Worm (Caenorhabditis elegans): Measurements from ENCODE around the gene otpl-4.
"Not testable (repeated sequence)": the region's sequence is repeated elsewhere in the genome, so short reads cannot be mapped to it uniquely, and the experiment has no call there.

The otpl-4 gene

DNA sequence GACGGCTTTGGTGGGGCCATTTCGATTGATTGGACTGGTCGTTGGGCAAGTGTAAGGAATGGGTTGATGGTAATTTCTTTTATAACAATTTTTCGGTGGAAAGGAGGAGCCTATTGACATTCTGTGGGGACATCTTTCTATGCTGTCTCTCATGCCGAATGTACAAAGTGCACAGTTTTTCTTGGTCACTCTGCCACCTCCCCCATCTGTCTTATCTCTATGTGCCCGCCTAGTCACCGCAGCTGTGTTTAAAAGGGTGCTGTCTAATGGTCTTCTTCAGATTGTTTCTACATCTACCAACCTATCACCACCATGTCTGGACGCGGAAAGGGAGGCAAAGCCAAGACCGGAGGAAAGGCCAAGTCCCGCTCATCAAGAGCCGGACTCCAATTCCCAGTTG, 4.1 kb upstream of the otpl-4 start, which contains the start of the genes his-8 and his-7:
TSS of gene his-8 (minus strand) at position 20 of the 400 bp plus-strand sequence.
TSS of gene his-7 (plus strand) at position 313 of the 400 bp plus-strand sequence.
- not testable (repeated sequence) for TF ChIP-seq nhr-12, nhr-237, nhr-21 (tag; optimal IDR thresholded peaks at IDR 0.05)

DNA sequence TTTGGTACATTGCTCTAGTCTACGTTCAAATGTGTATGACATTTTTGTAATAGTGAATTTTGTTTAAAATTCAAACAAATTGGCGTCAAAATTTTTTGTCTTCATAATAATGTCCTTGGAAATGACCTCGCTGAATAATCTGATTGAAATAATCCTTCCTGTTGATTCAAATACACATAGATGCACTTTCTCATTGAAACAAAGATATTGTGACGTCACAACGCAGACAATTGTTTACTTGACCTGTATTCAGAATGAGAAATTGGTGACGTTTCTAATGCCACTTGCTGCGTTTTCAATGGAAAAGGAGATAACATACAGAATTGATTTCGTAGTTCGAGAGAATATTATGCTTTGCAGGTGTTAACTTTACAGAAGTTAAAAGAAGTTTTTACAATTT, 3.2 kb upstream of the otpl-4 start:
- TF ChIP-seq unc-62 (GFP tag; optimal IDR thresholded peaks at IDR 0.05) (no peak), fos-1 (tag; optimal IDR thresholded peaks at IDR 0.05) (no peak), nhr-10 (tag; optimal IDR thresholded peaks at IDR 0.05) (no peak), mab-5 (tag; optimal IDR thresholded peaks at IDR 0.05) (no peak), snpc-4 (tag; optimal IDR thresholded peaks at IDR 0.05) (no peak), nhr-129 (tag; optimal IDR thresholded peaks at IDR 0.05) (no peak), crh-2 (tag; optimal IDR thresholded peaks at IDR 0.05) (no peak), sem-4 (tag; optimal IDR thresholded peaks at IDR 0.05) (no peak), sma-9 (GFP tag; optimal IDR thresholded peaks at IDR 0.05) (no peak), sma-9 (tag; optimal IDR thresholded peaks at IDR 0.05) (no peak), nhr-12 (tag; optimal IDR thresholded peaks at IDR 0.05) (no peak), nhr-6 (tag; optimal IDR thresholded peaks at IDR 0.05) (no peak), elt-1 (tag; optimal IDR thresholded peaks at IDR 0.05) (no peak), R02D3.7 (tag; optimal IDR thresholded peaks at IDR 0.05) (no peak), lin-13 (GFP tag; optimal IDR thresholded peaks at IDR 0.05) (no peak), unc-55 (GFP tag; optimal IDR thresholded peaks at IDR 0.05) (no peak), C34F6.9 (tag; optimal IDR thresholded peaks at IDR 0.05) (no peak), elt-3 (tag; optimal IDR thresholded peaks at IDR 0.05) (no peak), nhr-23 (tag; optimal IDR thresholded peaks at IDR 0.05) (no peak), F13H6.1 (tag; optimal IDR thresholded peaks at IDR 0.05) (no peak)

DNA sequence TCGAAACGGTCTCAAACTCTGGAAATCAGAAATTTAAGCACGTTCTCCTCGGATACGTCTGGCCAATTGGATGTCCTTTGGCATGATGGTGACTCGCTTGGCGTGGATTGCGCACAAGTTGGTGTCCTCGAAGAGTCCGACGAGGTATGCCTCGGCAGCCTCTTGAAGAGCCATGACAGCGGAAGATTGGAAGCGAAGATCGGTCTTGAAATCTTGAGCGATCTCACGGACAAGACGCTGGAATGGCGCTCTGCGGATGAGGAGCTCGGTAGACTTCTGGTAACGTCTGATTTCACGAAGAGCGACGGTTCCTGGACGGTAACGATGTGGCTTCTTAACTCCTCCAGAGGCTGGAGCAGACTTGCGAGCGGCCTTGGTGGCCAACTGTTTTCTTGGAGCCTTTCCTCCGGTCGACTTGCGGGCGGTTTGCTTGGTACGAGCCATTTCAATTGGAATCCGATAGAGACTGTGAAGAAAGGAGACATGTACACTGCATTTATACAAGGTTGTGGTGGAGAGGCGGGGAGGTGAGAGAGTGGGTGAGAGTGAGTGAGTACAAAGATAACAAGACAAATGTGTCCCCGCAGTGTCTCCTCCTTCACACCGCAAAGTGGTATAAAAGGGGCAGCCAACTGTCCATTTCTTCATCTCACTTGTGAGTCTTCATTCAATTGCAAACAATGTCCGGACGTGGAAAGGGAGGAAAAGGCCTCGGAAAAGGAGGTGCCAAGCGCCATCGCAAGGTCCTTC, 2.4 kb upstream of the otpl-4 start, which contains the start of the genes his-6 and his-5:
TSS of gene his-6 (minus strand) at position 444 of the 750 bp plus-strand sequence.
TSS of gene his-5 (plus strand) at position 681 of the 750 bp plus-strand sequence.
- TF ChIP-seq F13H6.1 (tag; optimal IDR thresholded peaks at IDR 0.05) (peak; percentile 4), ceh-16 (tag; optimal IDR thresholded peaks at IDR 0.05) (peak; percentile 40), sma-9 (GFP tag; optimal IDR thresholded peaks at IDR 0.05) (peak; percentile 26)
- not testable (repeated sequence) for TF ChIP-seq sma-9 (tag; optimal IDR thresholded peaks at IDR 0.05)

DNA sequence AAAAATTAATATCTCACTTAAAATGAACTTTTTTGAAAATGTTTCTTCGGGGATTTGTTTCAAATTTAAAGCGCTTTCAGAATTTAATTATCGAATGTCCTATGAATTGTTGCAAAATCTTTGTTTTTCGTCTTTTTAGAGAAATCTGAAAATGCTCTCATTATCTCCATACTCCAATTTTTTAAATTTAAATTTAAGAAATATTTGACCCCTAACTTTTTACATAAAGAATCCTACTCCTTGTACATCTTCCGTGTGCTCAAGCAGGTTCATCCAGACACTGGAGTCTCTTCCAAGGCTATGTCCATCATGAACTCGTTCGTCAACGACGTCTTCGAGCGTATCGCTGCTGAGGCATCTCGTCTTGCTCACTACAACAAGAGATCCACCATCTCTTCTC, 918 bp upstream of the otpl-4 start, which contains the start of gene his-39:
TSS of gene his-39 (plus strand) at position 301 of the 400 bp plus-strand sequence.
- TF ChIP-seq C34F6.9 (tag; optimal IDR thresholded peaks at IDR 0.05): no peak
- TF ChIP-seq unc-62 (GFP tag; optimal IDR thresholded peaks at IDR 0.05): no peak

DNA sequence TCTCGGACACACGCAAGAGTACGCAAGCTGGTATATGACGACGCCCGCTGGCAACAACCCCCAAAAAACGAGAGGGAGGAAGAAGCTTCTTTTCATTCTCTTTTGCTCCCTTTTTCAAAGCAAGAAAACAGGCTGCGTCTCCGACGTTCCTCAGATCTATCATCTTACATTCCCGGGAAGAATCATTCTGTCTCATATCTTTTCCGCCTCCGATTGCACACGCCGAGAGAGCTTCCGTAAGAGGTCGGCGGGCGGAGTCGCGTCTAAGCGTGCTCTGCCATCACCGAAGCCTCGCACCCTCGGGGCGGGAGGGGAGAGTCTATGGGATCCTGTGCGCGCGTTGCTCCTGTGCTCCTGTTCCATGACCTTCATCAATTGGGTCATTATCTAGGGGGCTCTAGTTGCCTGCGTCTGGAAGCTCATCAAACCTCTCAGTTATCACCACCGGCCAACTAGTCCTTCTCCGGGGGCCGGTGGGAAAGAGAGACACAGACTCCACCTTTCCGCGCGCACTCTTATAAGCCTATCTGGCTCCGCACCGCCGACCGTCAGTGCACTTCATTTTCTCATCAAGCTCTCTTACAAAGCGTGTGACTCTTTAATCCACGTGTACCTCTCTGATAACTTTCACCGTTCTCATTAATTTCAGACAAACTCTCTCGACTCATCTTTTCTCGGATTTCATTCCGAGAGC, 8.5 kb downstream of the otpl-4 start, which contains the start of the genes slc-17.8 and asns-1:
TSS of gene slc-17.8 (minus strand) at position 51 of the 694 bp plus-strand sequence.
TSS of gene asns-1 (plus strand) at position 644 of the 694 bp plus-strand sequence.
- TF ChIP-seq Y55F3AM.14 (GFP tag; optimal IDR thresholded peaks at IDR 0.05) (no peak), nhr-237 (tag; optimal IDR thresholded peaks at IDR 0.05) (no peak), nhr-21 (tag; optimal IDR thresholded peaks at IDR 0.05) (no peak), skn-1 (tag; optimal IDR thresholded peaks at IDR 0.05) (no peak), ztf-11 (tag; optimal IDR thresholded peaks at IDR 0.05) (no peak), ceh-82 (tag; optimal IDR thresholded peaks at IDR 0.05) (no peak), aly-2 (tag; optimal IDR thresholded peaks at IDR 0.05) (no peak), lin-39 (tag; optimal IDR thresholded peaks at IDR 0.05) (no peak), peb-1 (tag; optimal IDR thresholded peaks at IDR 0.05) (no peak)

DNA sequence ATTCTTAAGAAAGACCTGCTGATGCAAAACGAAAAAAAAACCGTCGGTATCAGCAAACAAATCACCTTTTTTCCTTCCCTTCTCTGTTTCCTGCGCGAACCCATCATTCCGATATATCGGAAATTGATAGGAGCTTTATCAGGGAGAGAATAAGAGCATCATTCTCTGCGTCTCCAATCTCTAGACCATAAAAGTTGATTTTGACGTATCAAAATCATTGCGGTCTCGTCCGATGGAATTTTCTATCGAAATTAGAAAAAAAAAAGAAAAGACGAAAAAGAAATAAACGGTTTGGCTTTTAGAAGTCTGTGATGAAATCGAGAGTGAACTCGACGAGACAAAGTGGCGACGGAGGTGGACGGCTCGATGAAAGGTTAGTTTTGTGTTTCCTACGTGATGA, 11.9 kb downstream of the otpl-4 start, which contains the start of gene stdh-4:
TSS of gene stdh-4 (plus strand) at position 301 of the 400 bp plus-strand sequence.
- TF ChIP-seq ztf-11 (tag; optimal IDR thresholded peaks at IDR 0.05) (no peak), F13H6.1 (tag; optimal IDR thresholded peaks at IDR 0.05) (no peak), unc-55 (GFP tag; optimal IDR thresholded peaks at IDR 0.05) (no peak), sma-9 (GFP tag; optimal IDR thresholded peaks at IDR 0.05) (no peak), sma-9 (tag; optimal IDR thresholded peaks at IDR 0.05) (no peak), sma-3 (GFP tag; optimal IDR thresholded peaks at IDR 0.05) (no peak), nhr-23 (tag; optimal IDR thresholded peaks at IDR 0.05) (no peak), nhr-6 (tag; optimal IDR thresholded peaks at IDR 0.05) (no peak), peb-1 (tag; optimal IDR thresholded peaks at IDR 0.05) (no peak), nhr-77 (tag; optimal IDR thresholded peaks at IDR 0.05) (no peak), nhr-10 (tag; optimal IDR thresholded peaks at IDR 0.05) (no peak), nhr-21 (tag; optimal IDR thresholded peaks at IDR 0.05) (no peak), crh-2 (tag; optimal IDR thresholded peaks at IDR 0.05) (no peak), lsy-2 (tag; optimal IDR thresholded peaks at IDR 0.05) (no peak), mbf-1 (tag; optimal IDR thresholded peaks at IDR 0.05) (no peak), Y55F3AM.14 (GFP tag; optimal IDR thresholded peaks at IDR 0.05) (no peak)
